Worm (Caenorhabditis elegans): Measurements from ENCODE around the gene gcp-2.2.

Gene gcp-2.2

DNA sequence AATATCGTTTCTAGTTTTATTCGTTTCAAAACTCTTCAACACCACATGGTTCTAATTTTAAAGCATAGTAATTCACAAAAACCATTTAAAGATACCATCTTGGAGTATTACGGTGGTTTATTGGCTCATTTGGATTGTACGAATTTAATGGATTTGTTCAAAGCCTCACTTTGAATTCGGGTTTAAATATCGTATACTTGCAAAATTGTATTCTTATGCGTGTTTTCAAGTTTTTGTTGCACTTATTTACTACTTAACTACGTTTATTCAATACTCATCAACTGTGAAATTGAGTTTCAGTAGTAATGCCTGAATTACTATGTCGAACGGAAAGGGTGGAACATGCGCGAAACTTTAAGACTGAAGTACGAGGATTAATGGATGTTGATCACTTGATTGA is 47.9 kb downstream of the gcp-2.2 start, which contains the start of gene abts-2:
Gene abts-2, plus strand, starts transcription at position 301 of the 400 bp plus-strand sequence.
- TF ChIP-seq bed-3 (GFP tag; optimal IDR thresholded peaks at IDR 0.05): no peak
- no peak for TF ChIP-seq elt-1 (tag; optimal IDR thresholded peaks at IDR 0.05; ENCODE audit: borderline replicate concordance, insufficient read depth)
- no peak for TF ChIP-seq nhr-2 (tag; optimal IDR thresholded peaks at IDR 0.05)
- no peak for TF ChIP-seq hlh-1 (tag; optimal IDR thresholded peaks at IDR 0.05)

DNA sequence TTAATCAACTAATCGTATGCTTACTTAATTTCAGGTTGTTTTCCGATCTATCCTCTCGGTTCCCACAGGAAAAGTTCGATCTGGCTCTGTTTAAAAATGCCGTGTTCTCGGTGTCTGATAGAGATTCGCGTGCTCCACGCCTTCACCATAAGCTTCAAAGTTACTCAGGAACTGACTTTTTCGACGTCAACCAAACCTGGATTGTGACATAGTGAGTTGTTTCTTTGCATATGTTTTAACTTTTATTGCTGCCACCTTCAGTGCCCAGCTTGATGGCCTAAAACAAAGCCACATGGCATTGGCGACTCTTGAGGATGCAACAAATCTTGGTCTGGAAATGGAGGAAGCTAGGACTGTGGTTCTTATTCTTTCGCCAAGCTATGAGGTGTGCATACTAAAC is 48.4 kb downstream of the gcp-2.2 start:
- TF ChIP-seq cnd-1 (tag; optimal IDR thresholded peaks at IDR 0.05) (no peak), nhr-12 (tag; optimal IDR thresholded peaks at IDR 0.05) (no peak), nhr-28 (tag; optimal IDR thresholded peaks at IDR 0.05) (no peak), ceh-83 (GFP tag; optimal IDR thresholded peaks at IDR 0.05) (no peak), elt-3 (tag; optimal IDR thresholded peaks at IDR 0.05) (no peak)

DNA sequence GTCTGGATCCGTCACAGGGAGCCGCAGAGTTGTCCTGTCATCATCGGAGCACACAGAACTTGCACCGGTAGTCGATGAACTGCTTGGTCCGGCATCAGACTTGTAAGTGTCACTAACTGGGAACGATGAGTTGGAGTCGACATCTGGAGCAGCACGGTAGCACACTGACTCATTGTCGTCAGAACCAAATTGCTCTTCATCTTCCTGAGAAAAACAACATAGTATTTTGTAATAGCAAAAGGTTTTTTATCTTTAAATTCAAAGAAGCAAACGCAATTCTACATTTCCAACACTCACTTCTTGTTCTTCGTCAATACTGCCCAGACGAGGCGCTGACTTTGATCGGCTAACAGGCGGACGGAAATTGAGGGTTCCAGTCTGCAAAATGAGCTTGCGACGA is 53.0 kb downstream of the gcp-2.2 start:
- TF ChIP-seq unc-62 (GFP tag; optimal IDR thresholded peaks at IDR 0.05): no peak
- no peak for TF ChIP-seq ham-2 (GFP tag; optimal IDR thresholded peaks at IDR 0.05)
- no peak for TF ChIP-seq snpc-4 (tag; optimal IDR thresholded peaks at IDR 0.05)
- TF ChIP-seq flh-1 (GFP tag; optimal IDR thresholded peaks at IDR 0.05): no peak
- TF ChIP-seq ces-1 (GFP tag; optimal IDR thresholded peaks at IDR 0.05): no peak
- no peak for TF ChIP-seq unc-39 (tag; optimal IDR thresholded peaks at IDR 0.05)
- TF ChIP-seq M03D4.4 (tag; optimal IDR thresholded peaks at IDR 0.05): no peak
- TF ChIP-seq nhr-12 (tag; optimal IDR thresholded peaks at IDR 0.05): no peak
- no peak for TF ChIP-seq zip-8 (tag; optimal IDR thresholded peaks at IDR 0.05)
- TF ChIP-seq unc-120 (tag; optimal IDR thresholded peaks at IDR 0.05; ENCODE audit: poor library complexity, severe bottlenecking): no peak
- no peak for TF ChIP-seq mab-5 (tag; optimal IDR thresholded peaks at IDR 0.05)
- TF ChIP-seq lin-13 (tag; optimal IDR thresholded peaks at IDR 0.05): no peak
- TF ChIP-seq drap-1 (GFP tag; optimal IDR thresholded peaks at IDR 0.05): no peak
- no peak for TF ChIP-seq hlh-1 (tag; optimal IDR thresholded peaks at IDR 0.05)
- TF ChIP-seq ceh-43 (GFP tag; optimal IDR thresholded peaks at IDR 0.05): no peak
- TF ChIP-seq mep-1 (tag; optimal IDR thresholded peaks at IDR 0.05): no peak
- no peak for TF ChIP-seq pha-4 (tag; optimal IDR thresholded peaks at IDR 0.05)
- TF ChIP-seq nhr-237 (tag; optimal IDR thresholded peaks at IDR 0.05): no peak

Measured in whole organism, mixed stage, embryonic.